Fruit fly (Drosophila melanogaster) Kc167 (cell line): ENCODE results near the gene Cyp4ae1.

Experiments
- Myc ChIP-seq: fragments of >200 bp; optimal IDR thresholded peaks from 2 replicates; lab custom pipeline; 2017; ENCODE audit warnings: missing external identifiers
- Sin3A ChIP-seq: fragments of >200 bp; optimal IDR thresholded peaks from 2 replicates; lab custom pipeline; 2018; ENCODE audit warnings: missing external identifiers
- h ChIP-seq: fragments of >200 bp; optimal IDR thresholded peaks from 3 replicates; lab custom pipeline; 2018; ENCODE audit warnings: missing external identifiers
- psq ChIP-seq: fragments of >200 bp; optimal IDR thresholded peaks from 2 replicates; lab custom pipeline; 2017; ENCODE audit warnings: missing external identifiers
- ttk ChIP-seq: sonication (Bioruptor generic); optimal IDR thresholded peaks from 2 replicates; lab custom pipeline; 2017; ENCODE audit warnings: missing external identifiers

DNA sequence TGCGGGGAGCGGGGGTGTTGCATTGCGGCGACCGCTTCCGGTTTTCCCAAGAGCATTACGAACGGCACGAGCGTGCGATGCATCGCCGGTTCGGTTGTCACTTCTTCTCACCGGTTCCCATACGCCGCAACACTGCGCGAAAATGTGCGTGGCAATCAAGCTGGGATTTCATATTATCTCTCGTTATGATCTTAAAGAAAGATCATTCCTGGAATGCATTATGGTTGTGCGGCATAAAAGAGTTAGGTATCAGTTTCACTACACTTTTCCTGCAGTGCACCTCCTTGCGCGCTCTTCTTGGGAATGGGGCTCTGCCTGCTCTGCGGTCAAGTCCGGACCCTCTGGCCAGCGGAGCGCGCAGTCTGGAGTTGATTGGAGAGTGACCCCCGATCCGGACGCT is 12.7 kb upstream of the Cyp4ae1 start:
- no peak for TF ChIP-seq ttk (lab: Kevin White, UChicago)
- TF ChIP-seq psq = no peak
- no peak for TF ChIP-seq h (lab: Kevin White, UChicago)
- TF ChIP-seq Myc = no peak
- TF ChIP-seq Sin3A (lab: Kevin White, UChicago) = no peak
